Fruit fly (Drosophila melanogaster): ENCODE data around the gene Pli.

DNA sequence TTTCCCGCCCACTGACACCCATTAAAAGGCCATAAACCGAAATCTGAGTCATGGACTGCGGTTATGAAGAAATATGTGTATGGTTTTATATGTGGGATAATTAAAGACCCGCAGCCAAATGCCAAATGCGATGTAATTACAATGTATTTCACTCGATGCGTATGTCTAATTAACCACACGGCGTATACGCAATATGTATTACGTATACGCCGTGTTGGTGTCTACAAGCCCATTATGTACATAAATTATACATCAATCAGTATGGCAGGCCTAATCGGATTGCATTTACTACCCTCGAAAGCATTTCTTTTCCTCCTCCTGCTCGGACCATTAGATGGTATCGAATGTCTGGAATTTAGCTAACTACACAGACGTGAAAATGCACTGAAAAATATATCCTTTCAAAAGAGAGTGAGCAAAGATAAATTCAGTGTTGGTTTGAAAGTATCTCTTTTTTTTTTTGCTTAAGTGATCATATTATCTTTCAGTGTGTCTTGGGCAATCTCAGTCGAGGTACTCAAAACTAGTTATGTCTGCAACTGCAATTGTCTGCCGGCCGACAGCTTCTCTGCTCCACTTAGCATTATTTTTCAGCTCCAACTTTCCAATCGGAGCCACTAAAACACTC is 20.5 kb upstream of the Pli start:
- no peak for TF ChIP-seq EcR (GFP tag; optimal IDR thresholded peaks at IDR 0.05)
- TF ChIP-seq psq (optimal IDR thresholded peaks at IDR 0.05), result no peak

Measured in whole organism.